Fruit fly (Drosophila melanogaster): ENCODE data around the gene CG43055.

DNA sequence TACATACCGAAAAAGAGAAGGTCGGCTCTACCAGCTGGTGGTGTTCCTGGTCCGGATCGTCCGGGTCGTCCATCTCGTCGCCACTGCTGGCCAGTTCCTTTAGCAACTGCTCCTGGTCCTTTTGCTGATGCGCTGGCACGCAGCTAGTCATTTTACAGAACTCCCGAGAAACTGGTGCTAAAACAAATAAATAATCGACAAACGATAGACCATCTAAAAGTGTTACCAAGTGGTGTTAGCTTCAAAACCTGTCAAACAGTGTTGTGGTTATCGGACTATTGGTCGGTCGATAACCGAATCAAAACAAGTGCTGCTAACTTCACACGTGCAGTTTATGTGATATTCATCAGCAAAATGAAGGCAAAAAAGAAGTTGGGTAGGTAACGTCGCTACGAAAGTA, 33.5 kb downstream of the CG43055 start, which contains the start of the genes morgue and Elp3:
- no peak for TF ChIP-seq Hnf4 (GFP tag; optimal IDR thresholded peaks at IDR 0.05)
- TF ChIP-seq lola (GFP tag; optimal IDR thresholded peaks at IDR 0.05), result no peak
- TF ChIP-seq CG32264 (GFP tag; optimal IDR thresholded peaks at IDR 0.05), result no peak
- no peak for TF ChIP-seq dsf (GFP tag; optimal IDR thresholded peaks at IDR 0.05; ENCODE audit: borderline replicate concordance)
- TF ChIP-seq Hr83 (GFP tag; optimal IDR thresholded peaks at IDR 0.05; ENCODE audit: poor library complexity, severe bottlenecking), result no peak
- TF ChIP-seq Myc (optimal IDR thresholded peaks at IDR 0.05), result peak; percentile 34
- no peak for TF ChIP-seq h (GFP tag; optimal IDR thresholded peaks at IDR 0.05)
- TF ChIP-seq fru (GFP tag; optimal IDR thresholded peaks at IDR 0.05), result no peak
- TF ChIP-seq br (GFP tag; optimal IDR thresholded peaks at IDR 0.05), result no peak
- no peak for TF ChIP-seq jim (GFP tag; optimal IDR thresholded peaks at IDR 0.05)
- no peak for TF ChIP-seq ey (GFP tag; optimal IDR thresholded peaks at IDR 0.05)
